Fruit fly (Drosophila melanogaster) whole organism, embryonic: ENCODE results near the gene CG10663.

Experiments used
- Asciz ChIP-seq: fragments of 200-800 bp; sonication (Bioruptor generic); optimal IDR thresholded peaks from 2 replicates; lab custom pipeline; 2017; ENCODE audit warnings: missing biosample characterization, mild to moderate bottlenecking, missing genetic modification characterization, missing genetic modification reagents
- Atf3 ChIP-seq: fragments of 200-800 bp; sonication (Bioruptor generic); optimal IDR thresholded peaks from 3 replicates; lab custom pipeline; 2016; ENCODE audit warnings: missing biosample characterization, missing genetic modification characterization
- B-H2 ChIP-seq: fragments of 200-800 bp; sonication (Bioruptor generic); optimal IDR thresholded peaks from 2 replicates; lab custom pipeline; 2018; ENCODE audit warnings: missing biosample characterization, mild to moderate bottlenecking, missing genetic modification characterization
- CG10959 ChIP-seq: fragments of 200-800 bp; sonication (Bioruptor generic); IDR thresholded peaks from 2 replicates; pipeline ENCODE4 v1.3.6; 2022; ENCODE audit warnings: missing biosample characterization, missing genetic modification characterization
- CG11398 ChIP-seq: fragments of 200-800 bp; sonication (Bioruptor generic); optimal IDR thresholded peaks from 2 replicates; lab custom pipeline; 2016; ENCODE audit warnings: missing biosample characterization, missing genetic modification characterization
- CG12071 ChIP-seq: fragments of 200-800 bp; sonication (Bioruptor generic); optimal IDR thresholded peaks from 3 replicates; lab custom pipeline; 2018; ENCODE audit warnings: missing biosample characterization, mild to moderate bottlenecking, missing genetic modification characterization
- CG13123 ChIP-seq: fragments of 200-800 bp; sonication (Bioruptor generic); optimal IDR thresholded peaks from 2 replicates; lab custom pipeline; 2016; ENCODE audit warnings: missing biosample characterization, missing genetic modification characterization
- CG13624 ChIP-seq: fragments of 200-800 bp; sonication (Bioruptor generic); optimal IDR thresholded peaks from 2 replicates; lab custom pipeline; 2016; ENCODE audit warnings: missing biosample characterization, missing genetic modification characterization
- CG13775 ChIP-seq: fragments of 200-800 bp; sonication (Bioruptor generic); optimal IDR thresholded peaks from 3 replicates; lab custom pipeline; 2017; ENCODE audit warnings: missing biosample characterization, mild to moderate bottlenecking, missing genetic modification characterization
- CG17829 ChIP-seq: fragments of 200-800 bp; optimal IDR thresholded peaks from 2 replicates; lab custom pipeline; 2019; ENCODE audit warnings: missing biosample characterization, mild to moderate bottlenecking, missing genetic modification characterization, moderate library complexity
- CG2116 ChIP-seq: fragments of 200-800 bp; sonication (Bioruptor generic); optimal IDR thresholded peaks from 3 replicates; lab custom pipeline; 2018; ENCODE audit warnings: missing biosample characterization, mild to moderate bottlenecking, missing genetic modification characterization
- CG32532 ChIP-seq: fragments of 200-800 bp; sonication (Bioruptor generic); IDR thresholded peaks from 2 replicates; pipeline ENCODE4 v1.3.6; 2022; ENCODE audit warnings: missing biosample characterization, missing genetic modification characterization
- CG32767 ChIP-seq: fragments of 200-800 bp; sonication (Bioruptor generic); IDR thresholded peaks from 2 replicates; pipeline ENCODE4 v1.3.6; 2022; ENCODE audit warnings: missing biosample characterization, missing genetic modification characterization
- CG42726 ChIP-seq: fragments of 200-800 bp; sonication (Bioruptor generic); IDR thresholded peaks from 2 replicates; pipeline ENCODE4 v1.3.6; 2022; ENCODE audit warnings: missing biosample characterization, missing genetic modification characterization; ENCODE audit not compliant: partially characterized antibody
- CG5180 ChIP-seq: fragments of 200-800 bp; sonication (Bioruptor generic); optimal IDR thresholded peaks from 3 replicates; lab custom pipeline; 2017; ENCODE audit warnings: missing biosample characterization, missing genetic modification characterization, mild to moderate bottlenecking, moderate library complexity, missing genetic modification reagents
- CG6175 ChIP-seq: fragments of 200-800 bp; sonication (Bioruptor generic); IDR thresholded peaks from 3 replicates; pipeline ENCODE4 v1.3.6; 2022; ENCODE audit warnings: missing biosample characterization, missing genetic modification characterization
- CG7745 ChIP-seq: fragments of 200-800 bp; sonication (Bioruptor generic); optimal IDR thresholded peaks from 2 replicates; lab custom pipeline; 2018; ENCODE audit warnings: missing biosample characterization, mild to moderate bottlenecking, missing genetic modification characterization, moderate library complexity
- CG7987 ChIP-seq: fragments of 200-800 bp; sonication (Bioruptor generic); optimal IDR thresholded peaks from 2 replicates; lab custom pipeline; 2018; ENCODE audit warnings: missing biosample characterization, mild to moderate bottlenecking, missing genetic modification characterization, moderate library complexity
- CG8359 ChIP-seq: fragments of 200-800 bp; sonication (Bioruptor generic); optimal IDR thresholded peaks from 2 replicates; lab custom pipeline; 2017; ENCODE audit warnings: missing biosample characterization, mild to moderate bottlenecking, missing genetic modification characterization, borderline replicate concordance
- CG9817 ChIP-seq: fragments of 200-800 bp; sonication (Bioruptor generic); optimal IDR thresholded peaks from 2 replicates; lab custom pipeline; 2018; ENCODE audit warnings: missing biosample characterization, mild to moderate bottlenecking, missing genetic modification characterization, moderate library complexity
- Jarid2 ChIP-seq: fragments of 200-800 bp; sonication (Bioruptor generic); optimal IDR thresholded peaks from 3 replicates; lab custom pipeline; 2017; ENCODE audit warnings: mild to moderate bottlenecking, missing biosample characterization, missing genetic modification reagents, missing genetic modification characterization
- MTF-1 ChIP-seq: fragments of 200-800 bp; sonication (Bioruptor generic); optimal IDR thresholded peaks from 2 replicates; lab custom pipeline; 2018; ENCODE audit warnings: missing biosample characterization, mild to moderate bottlenecking, missing genetic modification characterization, borderline replicate concordance
- Meics ChIP-seq: fragments of 200-800 bp; sonication (Bioruptor generic); optimal IDR thresholded peaks from 2 replicates; lab custom pipeline; 2017; ENCODE audit warnings: missing biosample characterization, mild to moderate bottlenecking, missing genetic modification characterization
- Mes4 ChIP-seq: fragments of 200-800 bp; sonication (Bioruptor generic); optimal IDR thresholded peaks from 2 replicates; lab custom pipeline; 2016; ENCODE audit warnings: missing biosample characterization, missing genetic modification characterization
- NK7.1 ChIP-seq: fragments of 200-800 bp; sonication (Bioruptor generic); optimal IDR thresholded peaks from 3 replicates; lab custom pipeline; 2016; ENCODE audit warnings: missing biosample characterization, missing genetic modification characterization
- Ravus ChIP-seq: fragments of 200-800 bp; sonication (Bioruptor generic); IDR thresholded peaks from 2 replicates; pipeline ENCODE4 v1.3.6; 2022; ENCODE audit warnings: missing biosample characterization, missing genetic modification characterization
- Sox100B ChIP-seq: fragments of 200-800 bp; sonication (Bioruptor generic); optimal IDR thresholded peaks from 3 replicates; lab custom pipeline; 2018; ENCODE audit warnings: missing biosample characterization, mild to moderate bottlenecking, missing genetic modification characterization
- ab ChIP-seq: fragments of 200-800 bp; sonication (Bioruptor generic); optimal IDR thresholded peaks from 2 replicates; lab custom pipeline; 2016; ENCODE audit warnings: missing biosample characterization, missing genetic modification characterization
- ap ChIP-seq: fragments of 200-800 bp; sonication (Bioruptor generic); IDR thresholded peaks from 2 replicates; pipeline ENCODE4 v1.3.6; 2022; ENCODE audit warnings: missing biosample characterization, missing genetic modification characterization
- ara ChIP-seq: fragments of 200-800 bp; sonication (Bioruptor generic); IDR thresholded peaks from 2 replicates; pipeline ENCODE4 v1.3.6; 2022; ENCODE audit warnings: missing biosample characterization, missing genetic modification characterization
- ash1 ChIP-seq: fragments of 200-800 bp; sonication (Bioruptor generic); optimal IDR thresholded peaks from 2 replicates; lab custom pipeline; 2018; ENCODE audit warnings: missing biosample characterization, mild to moderate bottlenecking, missing genetic modification characterization
- bbx ChIP-seq: fragments of 200-800 bp; sonication (Bioruptor generic); IDR thresholded peaks from 2 replicates; pipeline ENCODE4 v1.3.6; 2022; ENCODE audit warnings: missing biosample characterization, missing genetic modification characterization; ENCODE audit not compliant: partially characterized antibody
- bsh ChIP-seq, 2 experiments: fragments of 200-800 bp; sonication (Bioruptor generic); optimal IDR thresholded peaks; 2 replicates each; lab custom pipeline; 2017 to 2018; ENCODE audit warnings: mild to moderate bottlenecking in 2 of 2, missing biosample characterization in 2 of 2, missing genetic modification characterization in 2 of 2, moderate library complexity in 1 of 2
- cas ChIP-seq: fragments of 200-800 bp; sonication (Bioruptor generic); IDR thresholded peaks from 2 replicates; pipeline ENCODE4 v1.3.6; 2022; ENCODE audit warnings: missing biosample characterization, missing genetic modification characterization
- caup ChIP-seq: fragments of 200-800 bp; sonication (Bioruptor generic); optimal IDR thresholded peaks from 3 replicates; lab custom pipeline; 2017; ENCODE audit warnings: missing biosample characterization, mild to moderate bottlenecking, missing genetic modification characterization, moderate library complexity; ENCODE audit not compliant: severe bottlenecking
- chm ChIP-seq: fragments of 200-800 bp; sonication (Bioruptor generic); IDR thresholded peaks from 2 replicates; pipeline ENCODE4 v1.3.6; 2022; ENCODE audit warnings: missing biosample characterization, missing genetic modification characterization
- corto ChIP-seq: fragments of 200-800 bp; sonication (Bioruptor generic); optimal IDR thresholded peaks from 2 replicates; lab custom pipeline; 2016; ENCODE audit warnings: missing biosample characterization, mild to moderate bottlenecking, missing genetic modification characterization, moderate library complexity
- dan ChIP-seq: fragments of 200-800 bp; sonication (Bioruptor generic); IDR thresholded peaks from 2 replicates; pipeline ENCODE4 v1.3.6; 2022; ENCODE audit warnings: missing biosample characterization, missing genetic modification characterization
- dmrt99B ChIP-seq: fragments of 200-800 bp; sonication (Bioruptor generic); optimal IDR thresholded peaks from 2 replicates; lab custom pipeline; 2018; ENCODE audit warnings: missing biosample characterization, mild to moderate bottlenecking, missing genetic modification characterization, moderate library complexity
- jing ChIP-seq: fragments of 200-800 bp; sonication (Bioruptor generic); optimal IDR thresholded peaks from 2 replicates; lab custom pipeline; 2018; ENCODE audit warnings: missing biosample characterization, mild to moderate bottlenecking, missing genetic modification characterization
- ken ChIP-seq: fragments of 200-800 bp; sonication (Bioruptor generic); IDR thresholded peaks from 3 replicates; pipeline ENCODE4 v1.3.6; 2022; ENCODE audit warnings: missing biosample characterization, missing genetic modification characterization
- lov ChIP-seq, 2 experiments: fragments of 200-800 bp in 1 of 2; fragments of >200 bp in 1 of 2; sonication (Bioruptor generic) in 1 of 2; IDR thresholded peaks in 1 of 2; optimal IDR thresholded peaks in 1 of 2; 2 replicates in 1 of 2; 3 replicates in 1 of 2; pipeline versions ENCODE4 v1.3.6 to Lab custom; 2017 to 2022; ENCODE audit warnings: missing biosample characterization in 1 of 2, missing genetic modification characterization in 1 of 2
- otp ChIP-seq: fragments of 200-800 bp; sonication (Bioruptor generic); IDR thresholded peaks from 3 replicates; pipeline ENCODE4, ENCODE4 v1.3.6; 2022; ENCODE audit warnings: missing biosample characterization, missing genetic modification characterization
- pfk ChIP-seq: fragments of 200-800 bp; sonication (Bioruptor generic); optimal IDR thresholded peaks from 2 replicates; lab custom pipeline; 2018; ENCODE audit warnings: missing biosample characterization, mild to moderate bottlenecking, missing genetic modification characterization, moderate library complexity
- pum ChIP-seq: fragments of 200-800 bp; sonication (Bioruptor generic); optimal IDR thresholded peaks from 2 replicates; lab custom pipeline; 2016; ENCODE audit warnings: missing biosample characterization, missing genetic modification characterization
- sqz ChIP-seq: fragments of 200-800 bp; sonication (Bioruptor generic); optimal IDR thresholded peaks from 3 replicates; lab custom pipeline; 2018; ENCODE audit warnings: missing biosample characterization, mild to moderate bottlenecking, missing genetic modification characterization
- stwl ChIP-seq: fragments of 200-800 bp; sonication (Bioruptor generic); optimal IDR thresholded peaks from 3 replicates; lab custom pipeline; 2018; ENCODE audit warnings: missing biosample characterization, mild to moderate bottlenecking, missing genetic modification characterization, moderate library complexity
- tll ChIP-seq, 2 experiments: fragments of 200-800 bp in 1 of 2; fragments of >200 bp in 1 of 2; sonication (Bioruptor generic) in 1 of 2; optimal IDR thresholded peaks; 2 replicates each; lab custom pipeline; 2017 to 2019; ENCODE audit warnings: missing biosample characterization in 2 of 2, missing genetic modification characterization in 2 of 2, mild to moderate bottlenecking in 1 of 2, moderate library complexity in 1 of 2
- wdn ChIP-seq: fragments of 200-800 bp; sonication (Bioruptor generic); IDR thresholded peaks from 2 replicates; pipeline ENCODE4 v1.3.6; 2022; ENCODE audit warnings: missing biosample characterization, missing genetic modification characterization

CG10663 gene

dm6 chr3L:12484948-12485347 lies at the start of gene CG10663 (continued):
- TF ChIP-seq CG11398: no peak
- TF ChIP-seq CG8359 (GFP tag; lab: Kevin White, UChicago): no peak
- TF ChIP-seq CG32767: no peak
- TF ChIP-seq MTF-1 (GFP tag; lab: Kevin White, UChicago): peak; percentile 14
- 0 out of 2 replicates have a peak, but pooled peaks have one; percentile 13 for TF ChIP-seq CG42726 (GFP tag; lab: Robert Waterston, UW)
- no peak for TF ChIP-seq CG13123 (GFP tag; lab: Kevin White, UChicago)
- no peak for TF ChIP-seq Sox100B
- TF ChIP-seq CG13775: no peak
- TF ChIP-seq stwl: no peak
- TF ChIP-seq lov (optimal IDR thresholded peaks at IDR 0.05; lab: Kevin White, UChicago): no peak
- no peak for TF ChIP-seq lov (GFP tag; IDR thresholded peaks at IDR 0.05; lab: Robert Waterston, UW)
- peak; percentile 81 for TF ChIP-seq CG5180 (GFP tag; lab: Kevin White, UChicago)
- TF ChIP-seq Mes4 (GFP tag; lab: Kevin White, UChicago): no peak
- no peak for TF ChIP-seq CG9817 (tag; lab: Kevin White, UChicago)
- TF ChIP-seq tll (GFP tag; optimal IDR thresholded peaks at IDR 0.05; lab: Kevin White, UChicago): peak in 1 of 2 experiments; percentile 79
- TF ChIP-seq bsh (GFP tag; optimal IDR thresholded peaks at IDR 0.05; lab: Kevin White, UChicago): peak; percentile 15 to 28
- peak; percentile 94 for TF ChIP-seq pfk (GFP tag; lab: Kevin White, UChicago)
- TF ChIP-seq CG6175: 0 out of 3 replicates have a peak, but pooled peaks have one; percentile 15
- peak; percentile 38; the same call in 1 of the 2 replicates for TF ChIP-seq ara
- TF ChIP-seq caup (GFP tag; lab: Kevin White, UChicago): peak; percentile 2
- TF ChIP-seq ap (GFP tag; lab: Robert Waterston, UW): no peak
- TF ChIP-seq CG13624: peak; percentile 10
- TF ChIP-seq Jarid2 (GFP tag; lab: Kevin White, UChicago): peak; percentile 89
- no peak for TF ChIP-seq wdn (GFP tag; lab: Robert Waterston, UW)
- no peak for TF ChIP-seq CG17829 (tag; lab: Kevin White, UChicago)
- no peak for TF ChIP-seq NK7.1 (GFP tag; lab: Kevin White, UChicago)
- no peak for TF ChIP-seq pum (GFP tag; lab: Kevin White, UChicago)
- no peak for TF ChIP-seq Meics (GFP tag; lab: Kevin White, UChicago)
- TF ChIP-seq corto: no peak
- TF ChIP-seq Asciz (GFP tag; lab: Kevin White, UChicago): no peak
- TF ChIP-seq dmrt99B: peak; percentile 18
- no peak; the same call in 2 of the 3 replicates for TF ChIP-seq otp (GFP tag; lab: Robert Waterston, UW)
- no peak for TF ChIP-seq ab (GFP tag; lab: Kevin White, UChicago)
- TF ChIP-seq chm (GFP tag; lab: Robert Waterston, UW): peak; percentile 43; the same call in 1 of the 2 replicates
- no peak for TF ChIP-seq CG2116 (GFP tag; lab: Kevin White, UChicago)
- peak; percentile 60; the same call in 1 of the 2 replicates for TF ChIP-seq bbx (GFP tag; lab: Robert Waterston, UW)
- TF ChIP-seq ken: no peak
- peak; percentile 32; the same call in 1 of the 2 replicates for TF ChIP-seq CG32532
- TF ChIP-seq CG12071 (GFP tag; lab: Kevin White, UChicago): peak; percentile 0
- TF ChIP-seq cas (GFP tag; lab: Robert Waterston, UW): no peak
- TF ChIP-seq CG7745 (tag; lab: Kevin White, UChicago): no peak
- no peak for TF ChIP-seq sqz (GFP tag; lab: Kevin White, UChicago)
- no peak for TF ChIP-seq B-H2 (GFP tag; lab: Kevin White, UChicago)
- TF ChIP-seq Ravus (GFP tag; lab: Robert Waterston, UW): no peak
- TF ChIP-seq CG7987 (GFP tag; lab: Kevin White, UChicago): no peak
- no peak for TF ChIP-seq dan (GFP tag; lab: Robert Waterston, UW)
- no peak for TF ChIP-seq ash1 (GFP tag; lab: Kevin White, UChicago)
- 0 out of 2 replicates have a peak, but pooled peaks have one; percentile 31 for TF ChIP-seq CG10959 (GFP tag; lab: Robert Waterston, UW)
- TF ChIP-seq jing (GFP tag; lab: Kevin White, UChicago): no peak
- no peak for TF ChIP-seq Atf3 (GFP tag; lab: Kevin White, UChicago)
